Worm (Caenorhabditis elegans): ENCODE results near the gene C02B8.6.

ce11 chrX:8151409-8151808, 15.3 kb upstream of the C02B8.6 start:
- TF ChIP-seq aha-1 (tag; optimal IDR thresholded peaks at IDR 0.05): no peak
- TF ChIP-seq nhr-47 (tag; optimal IDR thresholded peaks at IDR 0.05): peak; percentile 39
- TF ChIP-seq nhr-11 (tag; optimal IDR thresholded peaks at IDR 0.05): no peak
- TF ChIP-seq unc-130 (tag; optimal IDR thresholded peaks at IDR 0.05): no peak
- no peak for TF ChIP-seq dpl-1 (GFP tag; optimal IDR thresholded peaks at IDR 0.05)
- no peak for TF ChIP-seq snpc-4 (tag; optimal IDR thresholded peaks at IDR 0.05)
- TF ChIP-seq aly-2 (tag; optimal IDR thresholded peaks at IDR 0.05): no peak
- TF ChIP-seq lsy-2 (tag; optimal IDR thresholded peaks at IDR 0.05): no peak
- TF ChIP-seq efl-3 (GFP tag; optimal IDR thresholded peaks at IDR 0.05): no peak
- no peak for TF ChIP-seq fkh-10 (GFP tag; optimal IDR thresholded peaks at IDR 0.05)
- no peak for TF ChIP-seq mep-1 (tag; optimal IDR thresholded peaks at IDR 0.05)
- no peak for TF ChIP-seq tbx-2 (tag; optimal IDR thresholded peaks at IDR 0.05)
